Fruit fly (Drosophila melanogaster): ENCODE results near the gene CG10479.

Gene CG10479

dm6 chr3L:5976121-5976906 lies 507 bp upstream of the CG10479 start (continued):
- peak; percentile 76 for TF ChIP-seq CG12744 (GFP tag; optimal IDR thresholded peaks at IDR 0.05)
- TF ChIP-seq scrt (GFP tag; optimal IDR thresholded peaks at IDR 0.05), result peak; percentile 85
- TF ChIP-seq CG6272 (GFP tag; IDR thresholded peaks at IDR 0.05), result peak; percentile 95
- peak; percentile 96 for TF ChIP-seq CG2875 (GFP tag; optimal IDR thresholded peaks at IDR 0.05)
- TF ChIP-seq CG15073 (GFP tag; optimal IDR thresholded peaks at IDR 0.05), result peak; percentile 74
- TF ChIP-seq CG14050 (GFP tag; IDR thresholded peaks at IDR 0.05), result peak; percentile 91
- peak; percentile 95 for TF ChIP-seq Asciz (GFP tag; optimal IDR thresholded peaks at IDR 0.05)
- peak; percentile 56; the same call in 1 of the 2 replicates for TF ChIP-seq GATAe (GFP tag; conservative IDR thresholded peaks at IDR 0.05)
- no peak for TF ChIP-seq BEAF-32 (GFP tag; optimal IDR thresholded peaks at IDR 0.05)
- TF ChIP-seq CG18599 (GFP tag; optimal IDR thresholded peaks at IDR 0.05), result peak; percentile 90
- TF ChIP-seq lov (optimal IDR thresholded peaks at IDR 0.05), result peak; percentile 98
- peak; percentile 95 for TF ChIP-seq lov (GFP tag; IDR thresholded peaks at IDR 0.05)
- peak; percentile 96 for TF ChIP-seq dan (GFP tag; IDR thresholded peaks at IDR 0.05)
- peak; percentile 96 for TF ChIP-seq CG14710 (tag; optimal IDR thresholded peaks at IDR 0.05)
- TF ChIP-seq bbx (GFP tag; IDR thresholded peaks at IDR 0.05; ENCODE audit: partially characterized antibody), result 0 out of 2 replicates have a peak, but pooled peaks have one; percentile 54
- TF ChIP-seq hbn (GFP tag; IDR thresholded peaks at IDR 0.05; ENCODE audit: partially characterized antibody), result no peak; the same call in 1 of the 2 replicates
- TF ChIP-seq tll (GFP tag; optimal IDR thresholded peaks at IDR 0.05), result peak in 1 of 2 experiments; percentile 81
- peak; percentile 97 for TF ChIP-seq CG6689 (GFP tag; IDR thresholded peaks at IDR 0.05)
- peak; percentile 77 for TF ChIP-seq sima (GFP tag; optimal IDR thresholded peaks at IDR 0.05)
- peak; percentile 87 for TF ChIP-seq CG12104 (GFP tag; optimal IDR thresholded peaks at IDR 0.05)
- no peak for TF ChIP-seq Poxn (GFP tag; IDR thresholded peaks at IDR 0.05)
- peak; percentile 95 for TF ChIP-seq CG18764 (GFP tag; optimal IDR thresholded peaks at IDR 0.05)
- TF ChIP-seq Elba2 (GFP tag; optimal IDR thresholded peaks at IDR 0.05), result peak; percentile 51
- peak; percentile 89 for TF ChIP-seq run (tag; optimal IDR thresholded peaks at IDR 0.05)
- peak; percentile 91 for TF ChIP-seq CG17568 (GFP tag; optimal IDR thresholded peaks at IDR 0.05)
- TF ChIP-seq Adf1 (GFP tag; IDR thresholded peaks at IDR 0.05), result peak; percentile 30; the same call in 1 of the 2 replicates
- TF ChIP-seq HLH4C (GFP tag; IDR thresholded peaks at IDR 0.05; ENCODE audit: partially characterized antibody), result 0 out of 3 replicates have a peak, but pooled peaks have one; percentile 4
- TF ChIP-seq h (optimal IDR thresholded peaks at IDR 0.05), result no peak
- peak; percentile 97 for TF ChIP-seq Spps (tag; optimal IDR thresholded peaks at IDR 0.05)
- TF ChIP-seq CG9932 (GFP tag; IDR thresholded peaks at IDR 0.05), result 0 out of 2 replicates have a peak, but pooled peaks have one; percentile 12
- TF ChIP-seq CG10274 (GFP tag; optimal IDR thresholded peaks at IDR 0.05), result peak; percentile 63
- peak; percentile 93 for TF ChIP-seq gce (GFP tag; IDR thresholded peaks at IDR 0.05)
- TF ChIP-seq grau (tag; optimal IDR thresholded peaks at IDR 0.05), result peak; percentile 88
- TF ChIP-seq Ets97D (GFP tag; optimal IDR thresholded peaks at IDR 0.05), result peak; percentile 88
- TF ChIP-seq CG7271 (tag; optimal IDR thresholded peaks at IDR 0.05), result peak; percentile 80
- TF ChIP-seq Max (GFP tag; optimal IDR thresholded peaks at IDR 0.05), result peak; percentile 95
- TF ChIP-seq gfzf (GFP tag; optimal IDR thresholded peaks at IDR 0.05), result peak; percentile 1
- TF ChIP-seq lola (GFP tag; optimal IDR thresholded peaks at IDR 0.05), result peak in 1 of 3 experiments; percentile 94
- TF ChIP-seq nom (GFP tag; optimal IDR thresholded peaks at IDR 0.05), result no peak
- TF ChIP-seq CG15696 (tag; optimal IDR thresholded peaks at IDR 0.05), result peak; percentile 85
- peak; percentile 88 for TF ChIP-seq CG9437 (GFP tag; optimal IDR thresholded peaks at IDR 0.05)
- peak; percentile 97 for TF ChIP-seq CG34422 (GFP tag; IDR thresholded peaks at IDR 0.05)
- peak; percentile 100 for TF ChIP-seq CG8281 (tag; optimal IDR thresholded peaks at IDR 0.05)
- peak; percentile 96 for TF ChIP-seq Oli (tag; optimal IDR thresholded peaks at IDR 0.05)
- TF ChIP-seq vvl (GFP tag; IDR thresholded peaks at IDR 0.05), result peak; percentile 99
- peak; percentile 90 for TF ChIP-seq H2.0 (GFP tag; IDR thresholded peaks at IDR 0.05)
- peak; percentile 50 for TF ChIP-seq da (GFP tag; optimal IDR thresholded peaks at IDR 0.05)
- TF ChIP-seq Hmr (GFP tag; optimal IDR thresholded peaks at IDR 0.05), result peak; percentile 87

Data from whole organism, embryonic.